Fruit fly (Drosophila melanogaster) whole organism, embryonic: ENCODE results near the gene Pstk.

Source experiments
- Antp ChIP-seq: fragments of 200-800 bp; sonication (Bioruptor generic); optimal IDR thresholded peaks from 3 replicates; lab custom pipeline; 2016; ENCODE audit warnings: missing biosample characterization, missing genetic modification characterization
- BEAF-32 ChIP-seq: fragments of 200-800 bp; sonication (Bioruptor generic); optimal IDR thresholded peaks from 3 replicates; lab custom pipeline; 2017; ENCODE audit warnings: missing biosample characterization, missing genetic modification characterization, mild to moderate bottlenecking, moderate library complexity, missing genetic modification reagents
- CG10274 ChIP-seq: fragments of 200-800 bp; sonication (Bioruptor generic); optimal IDR thresholded peaks from 3 replicates; lab custom pipeline; 2017; ENCODE audit warnings: missing biosample characterization, mild to moderate bottlenecking, missing genetic modification characterization
- CG10431 ChIP-seq: fragments of 200-800 bp; sonication (Bioruptor generic); optimal IDR thresholded peaks from 3 replicates; lab custom pipeline; 2018; ENCODE audit warnings: missing biosample characterization, mild to moderate bottlenecking, missing genetic modification characterization
- CG11247 ChIP-seq: fragments of 200-800 bp; sonication (Bioruptor generic); IDR thresholded peaks from 2 replicates; pipeline ENCODE4 v1.3.6; 2022; ENCODE audit warnings: missing biosample characterization, missing genetic modification characterization
- CG12391 ChIP-seq: fragments of 200-800 bp; sonication (Bioruptor generic); optimal IDR thresholded peaks from 3 replicates; lab custom pipeline; 2018; ENCODE audit warnings: missing biosample characterization, mild to moderate bottlenecking, missing genetic modification characterization, moderate library complexity
- CG13894 ChIP-seq: fragments of 200-800 bp; sonication (Bioruptor generic); optimal IDR thresholded peaks from 3 replicates; lab custom pipeline; 2018; ENCODE audit warnings: missing biosample characterization, mild to moderate bottlenecking, missing genetic modification characterization, moderate library complexity
- CG14050 ChIP-seq: fragments of 200-800 bp; sonication (Bioruptor generic); IDR thresholded peaks from 3 replicates; pipeline ENCODE4 v1.3.6; 2022; ENCODE audit warnings: missing biosample characterization, missing genetic modification characterization
- CG14710 ChIP-seq: fragments of 200-800 bp; sonication (Bioruptor generic); optimal IDR thresholded peaks from 3 replicates; lab custom pipeline; 2019; ENCODE audit warnings: missing biosample characterization, mild to moderate bottlenecking, missing genetic modification characterization, moderate library complexity
- CG17186 ChIP-seq: fragments of 200-800 bp; sonication (Bioruptor generic); optimal IDR thresholded peaks from 3 replicates; lab custom pipeline; 2017; ENCODE audit warnings: missing biosample characterization, missing genetic modification reagents, missing genetic modification characterization
- CG2875 ChIP-seq: fragments of 200-800 bp; sonication (Bioruptor generic); optimal IDR thresholded peaks from 2 replicates; lab custom pipeline; 2017; ENCODE audit warnings: missing biosample characterization, mild to moderate bottlenecking, missing genetic modification characterization, missing genetic modification reagents
- CG32532 ChIP-seq: fragments of 200-800 bp; sonication (Bioruptor generic); IDR thresholded peaks from 2 replicates; pipeline ENCODE4 v1.3.6; 2022; ENCODE audit warnings: missing biosample characterization, missing genetic modification characterization
- CG3407 ChIP-seq: fragments of 200-800 bp; sonication (Bioruptor generic); optimal IDR thresholded peaks from 2 replicates; lab custom pipeline; 2018; ENCODE audit warnings: missing biosample characterization, mild to moderate bottlenecking, missing genetic modification characterization
- CG4404 ChIP-seq: fragments of 200-800 bp; sonication (Bioruptor generic); IDR thresholded peaks from 2 replicates; pipeline ENCODE4 v1.3.6; 2022; ENCODE audit warnings: missing biosample characterization, missing genetic modification characterization
- CG6272 ChIP-seq: fragments of 200-800 bp; sonication (Bioruptor generic); IDR thresholded peaks from 2 replicates; pipeline ENCODE4 v1.3.6; 2022; ENCODE audit warnings: missing biosample characterization, missing genetic modification characterization
- CG6854 ChIP-seq: fragments of 200-800 bp; sonication (Bioruptor generic); optimal IDR thresholded peaks from 3 replicates; lab custom pipeline; 2017; ENCODE audit warnings: missing biosample characterization, mild to moderate bottlenecking, missing genetic modification characterization
- CG8089 ChIP-seq: fragments of 200-800 bp; sonication (Bioruptor generic); optimal IDR thresholded peaks from 3 replicates; lab custom pipeline; 2016; ENCODE audit warnings: missing biosample characterization, missing genetic modification characterization
- CoRest ChIP-seq: fragments of 200-800 bp; sonication (Bioruptor generic); optimal IDR thresholded peaks from 3 replicates; lab custom pipeline; 2018; ENCODE audit warnings: missing biosample characterization, mild to moderate bottlenecking, missing genetic modification characterization, moderate library complexity
- HmgZ ChIP-seq: fragments of 200-800 bp; sonication (Bioruptor generic); optimal IDR thresholded peaks from 2 replicates; lab custom pipeline; 2018; ENCODE audit warnings: missing biosample characterization, mild to moderate bottlenecking, missing genetic modification characterization
- Lhr ChIP-seq: fragments of 200-800 bp; sonication (Bioruptor generic); optimal IDR thresholded peaks from 3 replicates; lab custom pipeline; 2017; ENCODE audit warnings: mild to moderate bottlenecking, missing biosample characterization, missing genetic modification reagents, missing genetic modification characterization
- MESR4 ChIP-seq: fragments of 200-800 bp; sonication (Bioruptor generic); optimal IDR thresholded peaks from 2 replicates; lab custom pipeline; 2018; ENCODE audit warnings: missing biosample characterization, mild to moderate bottlenecking, missing genetic modification characterization, moderate library complexity
- Nf-YB ChIP-seq: fragments of 200-800 bp; sonication (Bioruptor generic); optimal IDR thresholded peaks from 3 replicates; lab custom pipeline; 2019; ENCODE audit warnings: missing biosample characterization, mild to moderate bottlenecking, missing genetic modification characterization, moderate library complexity
- Rfx ChIP-seq: fragments of 200-800 bp; sonication (Bioruptor generic); IDR thresholded peaks from 2 replicates; pipeline ENCODE4 v1.3.6; 2022; ENCODE audit warnings: missing biosample characterization, missing genetic modification characterization
- Taf1 ChIP-seq: fragments of 200-800 bp; sonication (Bioruptor generic); IDR thresholded peaks from 2 replicates; pipeline ENCODE4 v1.3.6; 2022; ENCODE audit warnings: missing biosample characterization, missing genetic modification characterization
- ara ChIP-seq: fragments of 200-800 bp; sonication (Bioruptor generic); IDR thresholded peaks from 2 replicates; pipeline ENCODE4 v1.3.6; 2022; ENCODE audit warnings: missing biosample characterization, missing genetic modification characterization
- bowl ChIP-seq: fragments of 200-800 bp; sonication (Bioruptor generic); IDR thresholded peaks from 2 replicates; pipeline ENCODE4 v1.3.6; 2022; ENCODE audit warnings: missing biosample characterization, missing genetic modification characterization
- br ChIP-seq: fragments of >200 bp; optimal IDR thresholded peaks from 2 replicates; lab custom pipeline; 2017
- btn ChIP-seq: fragments of 200-800 bp; sonication (Bioruptor generic); optimal IDR thresholded peaks from 2 replicates; lab custom pipeline; 2016; ENCODE audit warnings: missing biosample characterization, missing genetic modification characterization
- cas ChIP-seq: fragments of 200-800 bp; sonication (Bioruptor generic); IDR thresholded peaks from 2 replicates; pipeline ENCODE4 v1.3.6; 2022; ENCODE audit warnings: missing biosample characterization, missing genetic modification characterization
- da ChIP-seq: fragments of 200-800 bp; sonication (Bioruptor generic); optimal IDR thresholded peaks from 2 replicates; lab custom pipeline; 2016; ENCODE audit warnings: missing biosample characterization, missing genetic modification characterization
- gcm ChIP-seq: fragments of 200-800 bp; sonication (Bioruptor generic); optimal IDR thresholded peaks from 2 replicates; lab custom pipeline; 2019; ENCODE audit warnings: missing biosample characterization, mild to moderate bottlenecking, missing genetic modification characterization, moderate library complexity
- gem ChIP-seq: fragments of 200-800 bp; sonication (Bioruptor generic); optimal IDR thresholded peaks from 2 replicates; lab custom pipeline; 2019; ENCODE audit warnings: missing biosample characterization, mild to moderate bottlenecking, missing genetic modification characterization, moderate library complexity
- gsb-n ChIP-seq: fragments of 200-800 bp; sonication (Bioruptor generic); optimal IDR thresholded peaks from 3 replicates; lab custom pipeline; 2018; ENCODE audit warnings: missing biosample characterization, mild to moderate bottlenecking, missing genetic modification characterization
- nmo ChIP-seq: fragments of 200-800 bp; sonication (Bioruptor generic); optimal IDR thresholded peaks from 2 replicates; lab custom pipeline; 2018; ENCODE audit warnings: missing biosample characterization, mild to moderate bottlenecking, missing genetic modification characterization, moderate library complexity
- pb ChIP-seq: fragments of 200-800 bp; sonication (Bioruptor generic); optimal IDR thresholded peaks from 3 replicates; lab custom pipeline; 2016; ENCODE audit warnings: missing biosample characterization, missing genetic modification characterization
- pzg ChIP-seq: fragments of 200-800 bp; sonication (Bioruptor generic); optimal IDR thresholded peaks from 3 replicates; lab custom pipeline; 2018; ENCODE audit warnings: missing biosample characterization, mild to moderate bottlenecking, missing genetic modification characterization, moderate library complexity
- sens ChIP-seq: fragments of 200-800 bp; sonication (Bioruptor generic); peaks from one replicate; lab custom pipeline; 2016; ENCODE audit warnings: missing biosample characterization, missing genetic modification characterization
- seq ChIP-seq: fragments of 200-800 bp; sonication (Bioruptor generic); IDR thresholded peaks from 2 replicates; pipeline ENCODE4 v1.3.6; 2022; ENCODE audit warnings: missing biosample characterization, missing genetic modification characterization
- shn ChIP-seq: fragments of 200-800 bp; sonication (Bioruptor generic); optimal IDR thresholded peaks from 3 replicates; lab custom pipeline; 2016; ENCODE audit warnings: missing biosample characterization, missing genetic modification characterization
- slou ChIP-seq: fragments of 200-800 bp; sonication (Bioruptor generic); optimal IDR thresholded peaks from 3 replicates; lab custom pipeline; 2016; ENCODE audit warnings: missing biosample characterization, missing genetic modification characterization
- so ChIP-seq: fragments of 200-800 bp; sonication (Bioruptor generic); IDR thresholded peaks from 3 replicates; pipeline ENCODE4 v1.3.6; 2022; ENCODE audit warnings: missing biosample characterization, missing genetic modification characterization

The Pstk gene

dm6 chrX:19613473-19613872 lies 4.9 kb downstream of the Pstk start (continued):
- TF ChIP-seq btn (peak; percentile 21), pzg (GFP tag; lab: Kevin White, UChicago) (peak; percentile 57), gcm (GFP tag; lab: Kevin White, UChicago) (peak; percentile 69), CG14050 (no peak), so (GFP tag; lab: Robert Waterston, UW) (peak; percentile 51; the same call in 1 of the 3 replicates), CG13894 (tag; lab: Kevin White, UChicago) (no peak), CG17186 (GFP tag; lab: Kevin White, UChicago) (no peak), CG6854 (GFP tag; lab: Kevin White, UChicago) (peak; percentile 52), MESR4 (peak; percentile 44), CG2875 (GFP tag; lab: Kevin White, UChicago) (peak; percentile 55), CG10431 (GFP tag; lab: Kevin White, UChicago) (peak; percentile 40), HmgZ (tag; lab: Kevin White, UChicago) (peak; percentile 72), CG10274 (GFP tag; lab: Kevin White, UChicago) (peak; percentile 1), shn (GFP tag; lab: Kevin White, UChicago) (no peak), bowl (GFP tag; lab: Robert Waterston, UW) (0 out of 2 replicates have a peak, but pooled peaks have one; percentile 10), Taf1 (GFP tag; lab: Robert Waterston, UW) (no peak), CG12391 (peak; percentile 61), CoRest (tag; lab: Kevin White, UChicago) (peak; percentile 22), gem (no peak), cas (GFP tag; lab: Robert Waterston, UW) (no peak), CG3407 (peak; percentile 49), CG4404 (GFP tag; lab: Robert Waterston, UW) (no peak), br (no peak), gsb-n (tag; lab: Kevin White, UChicago) (peak; percentile 30), CG11247 (GFP tag; lab: Robert Waterston, UW) (no peak), seq (GFP tag; lab: Robert Waterston, UW) (no peak), Antp (GFP tag; lab: Kevin White, UChicago) (no peak), pb (GFP tag; lab: Kevin White, UChicago) (peak; percentile 57), Rfx (GFP tag; lab: Robert Waterston, UW) (peak; percentile 66; the same call in 1 of the 2 replicates), Lhr (GFP tag; lab: Kevin White, UChicago) (peak; percentile 13), Nf-YB (GFP tag; lab: Kevin White, UChicago) (peak; percentile 58), nmo (GFP tag; lab: Kevin White, UChicago) (peak; percentile 23), CG6272 (no peak), CG14710 (tag; lab: Kevin White, UChicago) (peak; percentile 57), CG32532 (GFP tag; lab: Robert Waterston, UW) (peak; percentile 41; the same call in 1 of the 2 replicates), BEAF-32 (GFP tag; lab: Kevin White, UChicago) (peak; percentile 48), slou (GFP tag; lab: Kevin White, UChicago) (no peak), da (GFP tag; lab: Kevin White, UChicago) (no peak)
- TF ChIP-seq, all 482 proteins: peak for 178

dm6 chrX:19611226-19611625 lies 7.1 kb downstream of the Pstk start, which contains the start of the genes Shawn and Tyler:
Gene Shawn (plus strand): TSS chrX:19611526.
Gene Tyler (plus strand): TSS chrX:19611526.
- no peak for TF ChIP-seq CG8089 (GFP tag; lab: Kevin White, UChicago)
- TF ChIP-seq sens (GFP tag; lab: Kevin White, UChicago) = peak; percentile 56
- 0 out of 2 replicates have a peak, but pooled peaks have one; percentile 17 for TF ChIP-seq ara (GFP tag; lab: Robert Waterston, UW)
